Worm (Caenorhabditis elegans) whole organism, L4/young adult: ENCODE data around the gene hpd-1.
A peak's percentile ranks its signal among the peaks of the same experiment; 100 is the strongest.

Source experiments
- W03F9.2 ChIP-seq: fragments of 150-350 bp; optimal IDR thresholded peaks from 2 replicates; lab custom pipeline; 2014; ENCODE audit warnings: missing biosample characterization, missing genetic modification characterization
- dao-5 ChIP-seq: sonication (generic microtip); optimal IDR thresholded peaks from 2 replicates; lab custom pipeline; 2016; ENCODE audit warnings: missing genotype, missing genetic modification characterization, moderate library complexity, missing compliant biosample characterization
- him-1 ChIP-seq: sonication (generic microtip); optimal IDR thresholded peaks from 2 replicates; lab custom pipeline; 2016; ENCODE audit warnings: missing genotype, missing genetic modification reagents, missing genetic modification characterization, missing compliant biosample characterization

- TF ChIP-seq him-1 (tag; lab: Kevin White, UChicago) (no peak), W03F9.2 (peak; percentile 25), dao-5 (tag; lab: Kevin White, UChicago) (no peak)
These were observed 26.6 kb downstream of the hpd-1 start, which contains the start of gene Y45F3A.1 for ce11 chrIII:10561904-10562303.
